Fruit fly (Drosophila melanogaster) whole organism, embryonic: ENCODE results near the gene Or82a.
A peak's percentile ranks its signal among the peaks of the same experiment; 100 is the strongest.

Experiments
- Ada2b ChIP-seq: fragments of 200-800 bp; sonication (Bioruptor generic); IDR thresholded peaks from 2 replicates; pipeline ENCODE4 v1.3.6; 2022; ENCODE audit warnings: missing biosample characterization, missing genetic modification characterization
- Aef1 ChIP-seq: fragments of 200-800 bp; sonication (Bioruptor generic); IDR thresholded peaks from 3 replicates; pipeline ENCODE4 v1.3.6; 2022; ENCODE audit warnings: missing biosample characterization, missing genetic modification characterization
- Asciz ChIP-seq: fragments of 200-800 bp; sonication (Bioruptor generic); optimal IDR thresholded peaks from 2 replicates; lab custom pipeline; 2017; ENCODE audit warnings: missing biosample characterization, mild to moderate bottlenecking, missing genetic modification characterization, missing genetic modification reagents
- Bteb2 ChIP-seq: fragments of 200-800 bp; sonication (Bioruptor generic); optimal IDR thresholded peaks from 2 replicates; lab custom pipeline; 2016; ENCODE audit warnings: missing biosample characterization, missing genetic modification characterization
- CG10147 ChIP-seq: fragments of 200-800 bp; sonication (Bioruptor generic); optimal IDR thresholded peaks from 2 replicates; lab custom pipeline; 2019; ENCODE audit warnings: missing biosample characterization, mild to moderate bottlenecking, missing genetic modification characterization, moderate library complexity
- CG10366 ChIP-seq: fragments of 200-800 bp; sonication (Bioruptor generic); IDR thresholded peaks from 2 replicates; pipeline ENCODE4 v1.3.6; 2022; ENCODE audit warnings: missing biosample characterization, missing genetic modification characterization
- CG1233 ChIP-seq: fragments of 200-800 bp; sonication (Bioruptor generic); optimal IDR thresholded peaks from 4 replicates; lab custom pipeline; 2018; ENCODE audit warnings: missing biosample characterization, mild to moderate bottlenecking, missing genetic modification characterization
- CG15269 ChIP-seq: fragments of 200-800 bp; sonication (Bioruptor generic); optimal IDR thresholded peaks from 2 replicates; lab custom pipeline; 2018; ENCODE audit warnings: missing biosample characterization, mild to moderate bottlenecking, missing genetic modification characterization, moderate library complexity
- CG1832 ChIP-seq: fragments of 200-800 bp; sonication (Bioruptor generic); optimal IDR thresholded peaks from 2 replicates; lab custom pipeline; 2017; ENCODE audit warnings: missing biosample characterization, mild to moderate bottlenecking, missing genetic modification characterization, inconsistent platforms
- CG2678 ChIP-seq: fragments of 200-800 bp; sonication (Bioruptor generic); optimal IDR thresholded peaks from 3 replicates; lab custom pipeline; 2019; ENCODE audit warnings: missing biosample characterization, mild to moderate bottlenecking, missing genetic modification characterization, moderate library complexity
- CG30403 ChIP-seq: fragments of 200-800 bp; sonication (Bioruptor generic); optimal IDR thresholded peaks from 3 replicates; lab custom pipeline; 2016; ENCODE audit warnings: missing biosample characterization, missing genetic modification characterization
- CG4617 ChIP-seq: fragments of 200-800 bp; sonication (Bioruptor generic); optimal IDR thresholded peaks from 3 replicates; lab custom pipeline; 2016; ENCODE audit warnings: missing biosample characterization, missing genetic modification characterization, borderline replicate concordance
- CG4730 ChIP-seq: fragments of 200-800 bp; sonication (Bioruptor generic); IDR thresholded peaks from 2 replicates; pipeline ENCODE4 v1.3.6; 2022; ENCODE audit warnings: missing biosample characterization, missing genetic modification characterization
- CG6175 ChIP-seq: fragments of 200-800 bp; sonication (Bioruptor generic); IDR thresholded peaks from 3 replicates; pipeline ENCODE4 v1.3.6; 2022; ENCODE audit warnings: missing biosample characterization, missing genetic modification characterization
- CG7556 ChIP-seq: fragments of 200-800 bp; sonication (Bioruptor generic); optimal IDR thresholded peaks from 2 replicates; lab custom pipeline; 2017; ENCODE audit warnings: missing biosample characterization, mild to moderate bottlenecking, missing genetic modification characterization
- CG9932 ChIP-seq: fragments of 200-800 bp; sonication (Bioruptor generic); IDR thresholded peaks from 2 replicates; pipeline ENCODE4 v1.3.6; 2022; ENCODE audit warnings: missing biosample characterization, missing genetic modification characterization
- CoRest ChIP-seq: fragments of 200-800 bp; sonication (Bioruptor generic); optimal IDR thresholded peaks from 3 replicates; lab custom pipeline; 2018; ENCODE audit warnings: missing biosample characterization, mild to moderate bottlenecking, missing genetic modification characterization, moderate library complexity
- Fer1 ChIP-seq: fragments of 200-800 bp; sonication (Bioruptor generic); optimal IDR thresholded peaks from 2 replicates; lab custom pipeline; 2017; ENCODE audit warnings: missing biosample characterization, mild to moderate bottlenecking, missing genetic modification characterization
- Hand ChIP-seq: fragments of 200-800 bp; sonication (Bioruptor generic); optimal IDR thresholded peaks from 2 replicates; lab custom pipeline; 2017; ENCODE audit warnings: mild to moderate bottlenecking, missing biosample characterization, missing genetic modification reagents, missing genetic modification characterization
- Hmr ChIP-seq: fragments of 200-800 bp; sonication (Bioruptor generic); optimal IDR thresholded peaks from 3 replicates; lab custom pipeline; 2017; ENCODE audit warnings: mild to moderate bottlenecking, missing biosample characterization, missing genetic modification reagents, missing genetic modification characterization
- Hr3 ChIP-seq: fragments of 200-800 bp; sonication (Bioruptor generic); optimal IDR thresholded peaks from 3 replicates; lab custom pipeline; 2016; ENCODE audit warnings: missing biosample characterization, missing genetic modification characterization
- Hr51 ChIP-seq, 2 experiments: fragments of 200-800 bp; sonication (Bioruptor generic); optimal IDR thresholded peaks; 2 replicates in 1 of 2; 3 replicates in 1 of 2; lab custom pipeline; 2016 to 2018; ENCODE audit warnings: missing biosample characterization in 2 of 2, missing genetic modification characterization in 2 of 2, mild to moderate bottlenecking in 1 of 2, moderate library complexity in 1 of 2
- Meics ChIP-seq: fragments of 200-800 bp; sonication (Bioruptor generic); optimal IDR thresholded peaks from 2 replicates; lab custom pipeline; 2017; ENCODE audit warnings: missing biosample characterization, mild to moderate bottlenecking, missing genetic modification characterization
- Mrtf ChIP-seq: fragments of 200-800 bp; sonication (Bioruptor generic); IDR thresholded peaks from 3 replicates; pipeline ENCODE4 v1.3.6; 2022; ENCODE audit warnings: missing biosample characterization, missing genetic modification characterization
- NFAT ChIP-seq: fragments of 200-800 bp; sonication (Bioruptor generic); IDR thresholded peaks from 2 replicates; pipeline ENCODE4 v1.3.6; 2022; ENCODE audit warnings: missing biosample characterization, missing genetic modification characterization
- Oaz ChIP-seq: fragments of 200-800 bp; sonication (Bioruptor generic); IDR thresholded peaks from 2 replicates; pipeline ENCODE4 v1.3.6; 2022; ENCODE audit warnings: missing biosample characterization, missing genetic modification characterization
- Oli ChIP-seq: fragments of 200-800 bp; sonication (Bioruptor generic); optimal IDR thresholded peaks from 2 replicates; lab custom pipeline; 2018; ENCODE audit warnings: missing biosample characterization, mild to moderate bottlenecking, missing genetic modification characterization, moderate library complexity
- PHDP ChIP-seq: fragments of 200-800 bp; sonication (Bioruptor generic); optimal IDR thresholded peaks from 3 replicates; lab custom pipeline; 2018; ENCODE audit warnings: missing biosample characterization, mild to moderate bottlenecking, missing genetic modification characterization, moderate library complexity
- Pdp1 ChIP-seq, 2 experiments: fragments of 200-800 bp; sonication (Bioruptor generic); optimal IDR thresholded peaks; 3 replicates each; lab custom pipeline; 2016; ENCODE audit warnings: missing biosample characterization in 2 of 2, missing genetic modification characterization in 2 of 2, mild to moderate bottlenecking in 1 of 2, moderate library complexity in 1 of 2
- Rfx ChIP-seq: fragments of 200-800 bp; sonication (Bioruptor generic); IDR thresholded peaks from 2 replicates; pipeline ENCODE4 v1.3.6; 2022; ENCODE audit warnings: missing biosample characterization, missing genetic modification characterization
- ab ChIP-seq: fragments of 200-800 bp; sonication (Bioruptor generic); optimal IDR thresholded peaks from 2 replicates; lab custom pipeline; 2016; ENCODE audit warnings: missing biosample characterization, missing genetic modification characterization
- abd-A ChIP-seq: fragments of 200-800 bp; sonication (Bioruptor generic); optimal IDR thresholded peaks from 3 replicates; lab custom pipeline; 2019; ENCODE audit warnings: missing biosample characterization, mild to moderate bottlenecking, missing genetic modification characterization, moderate library complexity
- al ChIP-seq: fragments of 200-800 bp; sonication (Bioruptor generic); IDR thresholded peaks from 2 replicates; pipeline ENCODE4 v1.3.6; 2022; ENCODE audit warnings: missing biosample characterization, missing genetic modification characterization
- bcd ChIP-seq: fragments of 200-800 bp; sonication (Bioruptor generic); optimal IDR thresholded peaks from 2 replicates; lab custom pipeline; 2017; ENCODE audit warnings: missing biosample characterization, mild to moderate bottlenecking, missing genetic modification characterization
- caup ChIP-seq: fragments of 200-800 bp; sonication (Bioruptor generic); optimal IDR thresholded peaks from 3 replicates; lab custom pipeline; 2017; ENCODE audit warnings: missing biosample characterization, mild to moderate bottlenecking, missing genetic modification characterization, moderate library complexity; ENCODE audit not compliant: severe bottlenecking
- dmrt99B ChIP-seq: fragments of 200-800 bp; sonication (Bioruptor generic); optimal IDR thresholded peaks from 2 replicates; lab custom pipeline; 2018; ENCODE audit warnings: missing biosample characterization, mild to moderate bottlenecking, missing genetic modification characterization, moderate library complexity
- grau ChIP-seq: fragments of 200-800 bp; optimal IDR thresholded peaks from 3 replicates; lab custom pipeline; 2019; ENCODE audit warnings: missing biosample characterization, mild to moderate bottlenecking, missing genetic modification characterization, moderate library complexity
- lilli ChIP-seq: fragments of 200-800 bp; sonication (Bioruptor generic); optimal IDR thresholded peaks from 3 replicates; lab custom pipeline; 2016; ENCODE audit warnings: missing biosample characterization, missing genetic modification characterization
- lmd ChIP-seq: fragments of 200-800 bp; sonication (Bioruptor generic); IDR thresholded peaks from 2 replicates; pipeline ENCODE4 v1.3.6; 2022; ENCODE audit warnings: missing biosample characterization, missing genetic modification characterization
- nmo ChIP-seq: fragments of 200-800 bp; sonication (Bioruptor generic); optimal IDR thresholded peaks from 2 replicates; lab custom pipeline; 2018; ENCODE audit warnings: missing biosample characterization, mild to moderate bottlenecking, missing genetic modification characterization, moderate library complexity
- otp ChIP-seq: fragments of 200-800 bp; sonication (Bioruptor generic); IDR thresholded peaks from 3 replicates; pipeline ENCODE4, ENCODE4 v1.3.6; 2022; ENCODE audit warnings: missing biosample characterization, missing genetic modification characterization
- phol ChIP-seq: fragments of 200-800 bp; sonication (Bioruptor generic); optimal IDR thresholded peaks from 3 replicates; lab custom pipeline; 2018; ENCODE audit warnings: missing biosample characterization, mild to moderate bottlenecking, missing genetic modification characterization, moderate library complexity
- sd ChIP-seq: fragments of 200-800 bp; sonication (Bioruptor generic); optimal IDR thresholded peaks from 3 replicates; lab custom pipeline; 2018; ENCODE audit warnings: missing biosample characterization, mild to moderate bottlenecking, missing genetic modification characterization, moderate library complexity
- seq ChIP-seq: fragments of 200-800 bp; sonication (Bioruptor generic); IDR thresholded peaks from 2 replicates; pipeline ENCODE4 v1.3.6; 2022; ENCODE audit warnings: missing biosample characterization, missing genetic modification characterization
- slou ChIP-seq: fragments of 200-800 bp; sonication (Bioruptor generic); optimal IDR thresholded peaks from 3 replicates; lab custom pipeline; 2016; ENCODE audit warnings: missing biosample characterization, missing genetic modification characterization
- tup ChIP-seq: fragments of 200-800 bp; sonication (Bioruptor generic); optimal IDR thresholded peaks from 2 replicates; lab custom pipeline; 2016; ENCODE audit warnings: missing biosample characterization, mild to moderate bottlenecking, missing genetic modification characterization, moderate library complexity
- zfh2 ChIP-seq: fragments of 200-800 bp; sonication (Bioruptor generic); optimal IDR thresholded peaks from 2 replicates; lab custom pipeline; 2016; ENCODE audit warnings: missing biosample characterization, missing genetic modification characterization

Gene Or82a

dm6 chr3R:4243096-4243940 lies 13.5 kb upstream of the Or82a start, which contains the start of gene CG34305:
Gene CG34305 (minus strand): TSS chr3R:4243146.
- TF ChIP-seq zfh2 (GFP tag; lab: Kevin White, UChicago) (no peak), CG1832 (GFP tag; lab: Kevin White, UChicago) (no peak), otp (GFP tag; lab: Robert Waterston, UW) (no peak), CoRest (tag; lab: Kevin White, UChicago) (peak; percentile 17), CG6175 (no peak), Mrtf (GFP tag; lab: Robert Waterston, UW) (no peak), bcd (GFP tag; lab: Kevin White, UChicago) (no peak), slou (GFP tag; lab: Kevin White, UChicago) (no peak), seq (GFP tag; lab: Robert Waterston, UW) (0 out of 2 replicates have a peak, but pooled peaks have one; percentile 10), Oli (tag; lab: Kevin White, UChicago) (peak; percentile 19), PHDP (tag; lab: Kevin White, UChicago) (peak; percentile 22), nmo (GFP tag; lab: Kevin White, UChicago) (peak; percentile 6), abd-A (tag; lab: Kevin White, UChicago) (peak; percentile 13), ab (GFP tag; lab: Kevin White, UChicago) (no peak), sd (tag; lab: Kevin White, UChicago) (peak; percentile 6), phol (tag; lab: Kevin White, UChicago) (peak; percentile 7), CG30403 (GFP tag; lab: Kevin White, UChicago) (peak; percentile 9), CG10366 (GFP tag; lab: Robert Waterston, UW) (no peak), CG7556 (GFP tag; lab: Kevin White, UChicago) (peak; percentile 8), al (GFP tag; lab: Robert Waterston, UW) (0 out of 2 replicates have a peak, but pooled peaks have one; percentile 27), caup (GFP tag; lab: Kevin White, UChicago) (no peak), CG1233 (GFP tag; lab: Kevin White, UChicago) (peak; percentile 20), Bteb2 (no peak), Asciz (GFP tag; lab: Kevin White, UChicago) (no peak), tup (GFP tag; lab: Kevin White, UChicago) (no peak), CG2678 (tag; lab: Kevin White, UChicago) (peak; percentile 53), NFAT (GFP tag; lab: Robert Waterston, UW) (peak; percentile 39; the same call in 1 of the 2 replicates), CG15269 (tag; lab: Kevin White, UChicago) (peak; percentile 33), CG9932 (peak; percentile 59), dmrt99B (tag; lab: Kevin White, UChicago) (peak; percentile 43), Rfx (GFP tag; lab: Robert Waterston, UW) (peak; percentile 68), Meics (GFP tag; lab: Kevin White, UChicago) (peak; percentile 45), Hmr (GFP tag; lab: Kevin White, UChicago) (peak; percentile 25), Ada2b (GFP tag; lab: Robert Waterston, UW) (peak; percentile 29; the same call in 1 of the 2 replicates), lmd (GFP tag; lab: Robert Waterston, UW) (peak; percentile 25; the same call in 1 of the 2 replicates), CG10147 (GFP tag; lab: Kevin White, UChicago) (peak; percentile 17), CG4730 (no peak), Hr51 (GFP tag; optimal IDR thresholded peaks at IDR 0.05; lab: Kevin White, UChicago) (peak in 1 of 2 experiments; percentile 43), Hr3 (GFP tag; lab: Kevin White, UChicago) (no peak), Pdp1 (GFP tag; optimal IDR thresholded peaks at IDR 0.05; lab: Kevin White, UChicago) (peak in 1 of 2 experiments; percentile 15), grau (tag; lab: Kevin White, UChicago) (peak; percentile 67), Fer1 (GFP tag; lab: Kevin White, UChicago) (peak; percentile 19), Oaz (GFP tag; lab: Robert Waterston, UW) (no peak), Aef1 (GFP tag; lab: Robert Waterston, UW) (no peak), CG4617 (GFP tag; lab: Kevin White, UChicago) (no peak), lilli (GFP tag; lab: Kevin White, UChicago) (peak; percentile 4), Hand (no peak)
